Worm (Caenorhabditis elegans): ENCODE measurements around the gene K05F6.8.
"Not testable (repeated sequence)": the region's sequence is repeated elsewhere in the genome, so short reads cannot be mapped to it uniquely, and the experiment has no call there.

DNA sequence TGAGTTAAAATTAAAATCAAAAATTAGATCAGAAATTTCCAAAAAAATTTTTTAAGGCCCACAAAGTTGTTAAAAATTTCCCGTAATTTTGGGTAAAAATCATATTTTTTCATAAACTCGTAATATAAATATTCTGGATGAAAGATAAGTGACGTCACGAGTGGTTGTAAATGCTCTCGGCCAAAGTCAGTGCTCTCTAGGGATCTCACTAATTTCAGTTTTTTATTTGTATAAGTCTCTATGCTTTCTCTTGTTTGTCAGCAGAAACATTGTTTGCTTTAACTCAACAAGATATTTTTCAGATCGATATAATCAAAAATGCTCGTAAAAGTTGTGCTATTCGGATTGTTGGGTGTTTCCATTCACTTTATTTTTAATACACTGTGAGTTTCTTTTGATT is 24.4 kb downstream of the K05F6.8 start, which contains the start of gene K05F6.4:
- not testable (repeated sequence) for TF ChIP-seq ama-1 (optimal IDR thresholded peaks at IDR 0.05); tbx-37 (GFP tag; conservative IDR thresholded peaks at IDR 0.05); F13C5.2 (tag; optimal IDR thresholded peaks at IDR 0.05); hmg-4 (GFP tag; optimal IDR thresholded peaks at IDR 0.05); aly-1 (tag; optimal IDR thresholded peaks at IDR 0.05); sea-1 (GFP tag; conservative IDR thresholded peaks at IDR 0.05); B0310.2 (tag; optimal IDR thresholded peaks at IDR 0.05); scrt-1 (GFP tag; IDR thresholded peaks at IDR 0.05); tbx-11 (GFP tag; IDR thresholded peaks at IDR 0.05); flt-1 (GFP tag; IDR thresholded peaks at IDR 0.05); ets-7 (tag; optimal IDR thresholded peaks at IDR 0.05); hmbx-1 (tag; optimal IDR thresholded peaks at IDR 0.05); ceh-36 (tag; optimal IDR thresholded peaks at IDR 0.05)

All from whole organism, early embryonic.